Worm (Caenorhabditis elegans) whole organism, midembryonic: ENCODE measurements around the gene rbm-22.

Source experiments
- T22C8.4 ChIP-seq: fragments of 200-800 bp; sonication (Bioruptor generic); IDR thresholded peaks from 2 replicates; pipeline ENCODE4 v1.3.6; 2022; ENCODE audit warnings: missing genetic modification characterization, missing compliant biosample characterization
- cog-1 ChIP-seq: sonication (generic microtip); optimal IDR thresholded peaks from 2 replicates; lab custom pipeline; 2016; ENCODE audit warnings: missing genetic modification characterization, missing compliant biosample characterization
- flt-1 ChIP-seq: fragments of 200-800 bp; sonication (Bioruptor generic); IDR thresholded peaks from 2 replicates; pipeline ENCODE4 v1.3.6; 2022; ENCODE audit warnings: missing genetic modification characterization, missing compliant biosample characterization
- klf-2 ChIP-seq: fragments of 200-800 bp; sonication (Bioruptor generic); conservative IDR thresholded peaks from 2 replicates; pipeline ENCODE4 v1.3.6; 2022; ENCODE audit warnings: missing genetic modification reagents, missing genetic modification characterization, missing compliant biosample characterization
- med-1 ChIP-seq: sonication (generic microtip); optimal IDR thresholded peaks from 2 replicates; lab custom pipeline; 2017; ENCODE audit warnings: missing genetic modification characterization, mild to moderate bottlenecking, missing compliant biosample characterization, antibody characterized with exemption, missing genetic modification reagents; ENCODE audit not compliant: insufficient read depth
- ref-1 ChIP-seq: fragments of 200-800 bp; sonication (Bioruptor generic); conservative IDR thresholded peaks from 2 replicates; pipeline ENCODE4 v1.3.6; 2022; ENCODE audit warnings: missing genetic modification reagents, missing genetic modification characterization, missing compliant biosample characterization
- tab-1 ChIP-seq: fragments of 200-800 bp; sonication (Bioruptor generic); IDR thresholded peaks from 2 replicates; pipeline ENCODE4 v1.3.6; 2022; ENCODE audit warnings: missing genetic modification characterization, missing compliant biosample characterization
- ztf-23 ChIP-seq: fragments of 200-800 bp; sonication (Bioruptor generic); IDR thresholded peaks from 2 replicates; pipeline ENCODE4 v1.3.6; 2022; ENCODE audit warnings: missing genetic modification reagents, missing genetic modification characterization, missing compliant biosample characterization
- ztf-29 ChIP-seq: fragments of 200-800 bp; sonication (Bioruptor generic); IDR thresholded peaks from 2 replicates; pipeline ENCODE4 v1.3.6; 2022; ENCODE audit warnings: missing genetic modification reagents, missing genetic modification characterization, missing compliant biosample characterization

The rbm-22 gene

DNA sequence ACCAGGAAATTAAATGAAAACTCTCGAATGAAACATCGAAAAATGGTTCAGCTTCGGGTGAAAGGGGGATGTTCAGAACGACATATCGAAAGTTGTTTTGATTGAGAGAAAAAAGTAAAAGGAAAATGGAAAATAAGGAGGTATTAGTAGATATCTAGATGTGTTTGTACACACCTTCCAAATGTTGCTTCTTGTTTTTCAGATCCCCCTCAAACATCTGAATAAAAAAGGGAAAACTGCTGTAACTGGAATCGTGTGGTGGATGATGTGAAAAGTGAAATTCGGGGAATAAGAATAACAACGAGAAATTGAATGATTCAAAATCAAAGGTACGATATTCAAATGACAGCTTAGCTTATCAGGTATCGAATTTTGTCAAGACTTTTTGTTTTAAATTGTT lies 33.2 kb upstream of the rbm-22 start, which contains the start of gene npax-3:
Gene npax-3, minus strand, starts transcription at position 101 of the 400 bp plus-strand sequence.
- TF ChIP-seq tab-1 (no peak), ztf-29 (GFP tag; lab: Robert Waterston, UW) (no peak), med-1 (GFP tag; lab: Kevin White, UChicago) (no peak), T22C8.4 (GFP tag; lab: Robert Waterston, UW) (no peak), klf-2 (GFP tag; lab: Robert Waterston, UW) (no peak), flt-1 (no peak), cog-1 (no peak), ref-1 (GFP tag; lab: Robert Waterston, UW) (no peak), ztf-23 (no peak)

DNA sequence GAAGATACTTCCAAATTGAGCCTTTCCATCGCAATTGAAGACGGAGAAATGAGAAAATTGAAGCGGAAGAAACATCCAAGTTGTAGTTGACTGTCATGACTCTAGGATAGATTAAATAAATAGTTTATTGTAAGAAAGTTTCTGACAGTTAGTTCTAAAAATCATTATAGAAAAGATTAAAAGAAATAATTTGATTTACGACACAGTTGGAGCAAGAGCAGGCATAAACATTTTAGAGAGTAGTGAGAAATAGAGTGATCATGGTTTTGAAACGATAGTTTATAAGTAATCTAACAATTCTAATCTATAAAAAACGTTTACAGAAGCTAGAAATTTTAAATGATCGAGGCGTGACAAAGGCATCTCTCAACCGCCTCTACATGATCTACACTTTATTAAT lies 29.1 kb upstream of the rbm-22 start, which contains the start of gene best-15:
Gene best-15, minus strand, starts transcription at position 101 of the 400 bp plus-strand sequence.
- TF ChIP-seq T22C8.4 (GFP tag; lab: Robert Waterston, UW), result no peak
- no peak for TF ChIP-seq ztf-23
- TF ChIP-seq ztf-29 (GFP tag; lab: Robert Waterston, UW), result no peak
- TF ChIP-seq flt-1, result no peak
- TF ChIP-seq ref-1 (GFP tag; lab: Robert Waterston, UW), result no peak
- no peak for TF ChIP-seq med-1 (GFP tag; lab: Kevin White, UChicago)
- no peak for TF ChIP-seq cog-1
- TF ChIP-seq tab-1, result no peak
- TF ChIP-seq klf-2 (GFP tag; lab: Robert Waterston, UW), result no peak

DNA sequence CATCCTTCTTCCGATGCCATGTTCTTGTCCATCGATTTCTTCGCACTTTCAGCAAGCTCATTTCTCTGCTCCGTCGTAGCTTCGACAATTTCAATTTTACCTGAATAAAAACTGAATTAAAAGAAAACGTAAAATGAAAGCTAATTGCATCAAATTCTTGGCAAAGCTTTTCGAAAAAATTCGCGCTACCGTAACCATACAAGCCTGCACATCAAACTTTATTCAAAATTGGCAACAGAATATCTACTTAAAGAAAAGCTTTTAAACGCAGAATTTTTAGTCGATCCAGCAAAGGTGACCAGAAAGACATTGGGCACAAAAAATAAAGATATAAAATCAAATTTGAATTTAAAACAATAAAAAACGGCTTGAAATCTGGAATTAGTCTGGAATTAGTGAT lies 19.0 kb upstream of the rbm-22 start:
- TF ChIP-seq cog-1, result no peak
- TF ChIP-seq klf-2 (GFP tag; lab: Robert Waterston, UW), result no peak
- no peak for TF ChIP-seq T22C8.4 (GFP tag; lab: Robert Waterston, UW)
- no peak for TF ChIP-seq ztf-29 (GFP tag; lab: Robert Waterston, UW)
- TF ChIP-seq med-1 (GFP tag; lab: Kevin White, UChicago), result no peak
- no peak for TF ChIP-seq tab-1
- no peak for TF ChIP-seq ztf-23
- no peak for TF ChIP-seq ref-1 (GFP tag; lab: Robert Waterston, UW)
- TF ChIP-seq flt-1, result no peak

DNA sequence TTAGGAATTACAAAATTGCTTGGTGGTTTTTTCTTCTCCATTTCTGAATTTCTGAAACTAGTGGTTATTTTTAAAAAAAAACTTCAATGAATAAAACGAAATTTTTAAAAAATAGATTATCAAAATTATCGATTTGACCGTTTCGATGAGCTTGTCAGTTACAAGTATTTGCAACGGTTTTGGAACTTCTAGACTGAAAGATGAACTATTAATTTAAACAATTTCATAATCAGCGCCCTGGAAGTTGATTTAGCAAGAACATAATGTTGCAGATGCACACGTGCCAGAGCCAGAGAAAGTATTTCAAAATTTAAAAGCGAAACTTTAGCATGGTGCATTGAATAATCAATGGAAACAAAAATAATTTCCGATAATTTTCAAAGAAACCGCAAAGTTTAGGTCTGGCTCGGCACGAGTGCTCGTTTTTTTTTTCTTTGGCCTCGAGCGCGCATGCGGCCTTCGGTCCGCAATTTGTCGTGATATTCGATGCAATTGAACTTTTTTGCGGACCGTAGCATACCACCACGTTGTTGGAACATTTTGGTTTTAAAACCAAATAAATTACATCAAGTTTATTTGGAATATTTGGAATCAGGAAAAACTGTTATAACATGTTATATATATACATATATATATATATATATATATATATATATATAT lies 18.4 kb upstream of the rbm-22 start, which contains the start of gene T11G6.5:
Gene T11G6.5, minus strand, starts transcription at position 51 of the 660 bp plus-strand sequence.
- TF ChIP-seq tab-1 (no peak), ref-1 (GFP tag; lab: Robert Waterston, UW) (no peak), cog-1 (no peak), flt-1 (no peak), T22C8.4 (GFP tag; lab: Robert Waterston, UW) (no peak), ztf-23 (no peak), ztf-29 (GFP tag; lab: Robert Waterston, UW) (no peak), klf-2 (GFP tag; lab: Robert Waterston, UW) (no peak), med-1 (GFP tag; lab: Kevin White, UChicago) (no peak)

DNA sequence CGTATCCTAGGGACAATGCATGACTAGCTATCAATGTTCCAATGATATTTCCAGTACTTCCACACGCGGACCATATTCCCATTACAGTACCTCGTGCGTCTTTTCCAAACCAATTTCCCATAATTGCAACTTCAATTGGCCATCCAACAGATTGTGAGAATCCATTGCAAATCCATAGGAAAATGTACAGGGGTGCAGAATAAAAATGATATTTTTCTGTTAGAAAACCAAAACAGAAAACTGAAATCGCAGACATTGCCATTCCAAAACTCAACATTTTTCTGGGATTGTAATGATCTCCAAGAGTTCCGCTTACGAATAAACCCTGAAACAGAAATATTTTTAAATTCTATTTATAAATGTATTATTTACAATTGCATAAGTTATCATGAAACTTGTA lies 10.1 kb upstream of the rbm-22 start:
- TF ChIP-seq klf-2 (GFP tag; lab: Robert Waterston, UW), result no peak
- TF ChIP-seq cog-1, result no peak
- no peak for TF ChIP-seq ztf-29 (GFP tag; lab: Robert Waterston, UW)
- TF ChIP-seq med-1 (GFP tag; lab: Kevin White, UChicago), result no peak
- no peak for TF ChIP-seq flt-1
- no peak for TF ChIP-seq ztf-23
- TF ChIP-seq tab-1, result no peak
- no peak for TF ChIP-seq ref-1 (GFP tag; lab: Robert Waterston, UW)
- no peak for TF ChIP-seq T22C8.4 (GFP tag; lab: Robert Waterston, UW)

DNA sequence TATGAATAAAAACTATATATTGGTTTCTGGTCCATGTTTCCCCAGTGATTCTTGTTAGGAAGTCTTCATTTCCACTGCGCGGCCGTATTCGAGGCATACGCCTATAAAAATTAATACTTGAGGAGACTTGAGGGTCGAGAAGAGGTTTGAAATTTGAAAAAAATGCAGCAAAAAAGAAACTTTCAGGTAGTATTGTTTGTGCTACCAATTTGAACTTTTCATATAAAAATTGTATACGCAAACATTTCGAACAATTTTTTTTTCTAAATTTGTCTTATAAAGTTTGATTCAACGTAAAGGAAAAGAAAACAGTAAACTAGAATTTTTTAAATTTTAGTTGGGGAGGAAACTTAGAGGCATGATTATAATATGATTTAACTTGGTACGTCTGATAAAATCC lies 9.4 kb upstream of the rbm-22 start, which contains the start of gene T11G6.4:
Gene T11G6.4, minus strand, starts transcription at position 101 of the 400 bp plus-strand sequence.
- TF ChIP-seq cog-1 (no peak), ztf-23 (no peak), T22C8.4 (GFP tag; lab: Robert Waterston, UW) (no peak), flt-1 (no peak)

DNA sequence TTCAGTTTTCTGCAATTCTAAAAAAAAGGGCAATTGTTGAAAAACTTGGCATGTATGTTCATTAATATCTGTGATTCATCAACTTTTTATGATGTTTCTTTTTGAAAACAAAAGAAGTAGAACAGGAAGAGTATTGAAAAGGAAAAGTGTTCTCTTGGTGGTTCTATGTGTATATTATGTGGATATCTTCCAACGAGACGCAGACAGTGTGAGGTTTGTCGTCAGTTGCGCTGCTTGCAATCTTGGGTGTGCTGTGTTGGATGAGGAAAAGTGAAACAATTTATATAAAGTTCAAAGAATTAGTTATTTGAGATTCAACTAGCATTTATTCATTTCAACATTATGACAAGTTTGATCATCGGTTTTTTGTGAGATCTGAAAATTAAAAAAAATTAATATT lies 8.8 kb upstream of the rbm-22 start:
- TF ChIP-seq tab-1 (no peak), med-1 (GFP tag; lab: Kevin White, UChicago) (no peak), ztf-29 (GFP tag; lab: Robert Waterston, UW) (no peak), T22C8.4 (GFP tag; lab: Robert Waterston, UW) (no peak), flt-1 (no peak)

DNA sequence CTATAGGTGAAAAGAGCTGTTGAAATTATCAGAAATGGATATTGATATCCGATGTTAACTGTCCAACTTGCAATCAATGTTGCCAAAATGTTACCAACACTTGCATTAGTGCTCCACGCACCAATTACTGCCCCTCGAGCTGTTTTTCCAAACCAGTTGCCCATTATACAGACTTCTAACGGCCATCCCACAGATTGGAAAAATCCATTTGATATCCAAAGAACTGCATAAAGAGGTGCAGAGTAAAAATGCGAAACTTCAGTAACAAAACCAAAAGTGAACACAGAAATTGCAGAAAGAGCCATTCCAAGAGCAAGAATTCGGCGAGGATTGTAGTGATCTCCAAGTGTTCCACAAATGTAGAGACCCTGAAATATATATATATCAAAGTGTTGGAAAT lies 7.2 kb upstream of the rbm-22 start:
- TF ChIP-seq ref-1 (GFP tag; lab: Robert Waterston, UW), result no peak
- TF ChIP-seq ztf-23, result no peak
- no peak for TF ChIP-seq ztf-29 (GFP tag; lab: Robert Waterston, UW)
- no peak for TF ChIP-seq cog-1
- no peak for TF ChIP-seq flt-1
- TF ChIP-seq klf-2 (GFP tag; lab: Robert Waterston, UW), result no peak
- TF ChIP-seq T22C8.4 (GFP tag; lab: Robert Waterston, UW), result no peak
- no peak for TF ChIP-seq med-1 (GFP tag; lab: Kevin White, UChicago)
- TF ChIP-seq tab-1, result no peak

DNA sequence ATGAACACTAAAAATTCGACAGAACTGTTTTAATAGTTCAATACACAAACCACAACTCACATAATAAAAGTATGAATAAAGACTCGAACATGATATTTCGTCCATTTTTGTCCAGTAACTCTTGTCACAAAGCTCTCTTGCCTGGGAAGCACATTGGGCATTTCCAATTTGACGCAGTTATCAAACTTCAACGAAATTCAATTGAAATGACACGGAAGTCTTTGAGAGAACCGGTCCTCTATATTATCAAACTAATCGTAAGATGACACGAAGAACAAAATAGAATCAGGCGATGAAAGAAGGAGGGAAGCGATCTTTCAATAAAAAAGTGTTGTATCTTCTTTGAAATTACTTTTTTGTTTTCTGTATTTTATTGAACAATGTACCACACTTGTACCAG lies 6.2 kb upstream of the rbm-22 start, which contains the start of gene T11G6.3:
Gene T11G6.3, minus strand, starts transcription at position 189 of the 400 bp plus-strand sequence.
- no peak for TF ChIP-seq med-1 (GFP tag; lab: Kevin White, UChicago)
- no peak for TF ChIP-seq T22C8.4 (GFP tag; lab: Robert Waterston, UW)
- no peak for TF ChIP-seq klf-2 (GFP tag; lab: Robert Waterston, UW)
- TF ChIP-seq ztf-29 (GFP tag; lab: Robert Waterston, UW), result no peak
- TF ChIP-seq cog-1, result no peak
- no peak for TF ChIP-seq tab-1
- TF ChIP-seq flt-1, result no peak

DNA sequence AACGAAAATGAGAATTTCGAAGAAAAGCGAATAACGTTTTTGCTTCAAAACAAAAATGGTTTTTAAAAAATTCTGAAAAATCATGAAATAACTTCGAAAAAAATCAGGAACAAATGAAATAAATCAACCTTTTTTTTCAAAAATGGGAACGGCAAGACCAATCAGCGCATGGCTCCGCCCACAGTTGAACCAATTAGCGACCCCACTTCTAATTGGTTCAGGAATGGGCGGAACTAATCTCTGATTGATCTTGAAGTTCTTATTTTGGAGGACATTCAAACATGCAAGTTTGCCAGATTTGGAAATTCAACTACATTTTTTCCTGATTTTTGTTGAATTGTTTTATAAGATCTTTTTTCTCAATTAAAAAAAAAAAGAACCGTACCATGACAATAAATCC lies 5.3 kb upstream of the rbm-22 start:
- TF ChIP-seq klf-2 (GFP tag; lab: Robert Waterston, UW) (no peak), med-1 (GFP tag; lab: Kevin White, UChicago) (no peak), T22C8.4 (GFP tag; lab: Robert Waterston, UW) (no peak), flt-1 (no peak), tab-1 (no peak), ztf-23 (no peak), ref-1 (GFP tag; lab: Robert Waterston, UW) (no peak), ztf-29 (GFP tag; lab: Robert Waterston, UW) (no peak), cog-1 (no peak)
